Worm (Caenorhabditis elegans): ENCODE measurements around the gene sri-54.

ce11 chrII:3105765-3106164 lies 31.9 kb downstream of the sri-54 start, which contains the start of gene clec-122:
- TF ChIP-seq nhr-77 (tag; optimal IDR thresholded peaks at IDR 0.05): no peak
- no peak for TF ChIP-seq lin-39 (tag; optimal IDR thresholded peaks at IDR 0.05)
- TF ChIP-seq R02D3.7 (tag; optimal IDR thresholded peaks at IDR 0.05): no peak
- TF ChIP-seq nhr-25 (tag; optimal IDR thresholded peaks at IDR 0.05): no peak
- no peak for TF ChIP-seq aly-2 (tag; optimal IDR thresholded peaks at IDR 0.05)
- TF ChIP-seq ceh-16 (tag; optimal IDR thresholded peaks at IDR 0.05): no peak
- TF ChIP-seq lin-13 (GFP tag; optimal IDR thresholded peaks at IDR 0.05): no peak
- no peak for TF ChIP-seq ztf-1 (GFP tag; conservative IDR thresholded peaks at IDR 0.05)
- no peak for TF ChIP-seq unc-55 (GFP tag; optimal IDR thresholded peaks at IDR 0.05)
- no peak for TF ChIP-seq blmp-1 (tag; optimal IDR thresholded peaks at IDR 0.05; ENCODE audit: insufficient read depth)

Measured in whole organism, L2 larva.